Worm (Caenorhabditis elegans): ENCODE data around the gene cisd-3.1.

DNA sequence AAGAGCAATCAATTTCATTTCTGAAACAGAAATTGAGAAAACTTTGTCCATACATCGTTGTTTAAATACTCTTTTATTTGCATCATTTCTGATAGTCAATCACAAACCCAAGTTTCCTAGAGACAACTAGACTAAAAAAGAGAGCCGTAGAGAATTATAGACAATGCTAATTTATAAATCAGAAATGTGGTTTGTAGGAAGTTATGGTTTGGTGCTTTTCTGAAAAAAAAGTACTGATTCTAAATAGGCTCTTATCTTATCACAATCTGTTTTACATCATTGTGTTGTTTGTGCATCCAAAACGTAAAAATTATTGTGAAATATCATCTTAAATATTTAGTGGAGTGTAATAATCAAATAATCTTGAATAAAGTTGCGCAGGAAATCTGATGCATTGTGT, 2.1 kb upstream of the cisd-3.1 start, which contains the start of gene ugt-62:
- TF ChIP-seq pbrm-1 (GFP tag; IDR thresholded peaks at IDR 0.05) (no peak), nfya-2 (GFP tag; IDR thresholded peaks at IDR 0.05) (no peak), pha-4 (tag; optimal IDR thresholded peaks at IDR 0.05) (no peak), hmg-20 (GFP tag; IDR thresholded peaks at IDR 0.05) (no peak), ama-1 (optimal IDR thresholded peaks at IDR 0.05) (no peak), ama-1 (GFP tag; optimal IDR thresholded peaks at IDR 0.05) (no peak), lin-35 (GFP tag; optimal IDR thresholded peaks at IDR 0.05) (no peak), lsl-1 (GFP tag; optimal IDR thresholded peaks at IDR 0.05) (no peak), F52B5.7 (tag; optimal IDR thresholded peaks at IDR 0.05) (no peak), Y53F4B.3 (GFP tag; IDR thresholded peaks at IDR 0.05) (no peak), snpc-3.4 (tag; optimal IDR thresholded peaks at IDR 0.05) (no peak), snpc-4 (GFP tag; optimal IDR thresholded peaks at IDR 0.05) (no peak), snpc-4 (tag; optimal IDR thresholded peaks at IDR 0.05) (no peak), madf-6 (GFP tag; IDR thresholded peaks at IDR 0.05) (no peak)
